Worm (Caenorhabditis elegans): ENCODE data around the gene ZK546.19.

DNA sequence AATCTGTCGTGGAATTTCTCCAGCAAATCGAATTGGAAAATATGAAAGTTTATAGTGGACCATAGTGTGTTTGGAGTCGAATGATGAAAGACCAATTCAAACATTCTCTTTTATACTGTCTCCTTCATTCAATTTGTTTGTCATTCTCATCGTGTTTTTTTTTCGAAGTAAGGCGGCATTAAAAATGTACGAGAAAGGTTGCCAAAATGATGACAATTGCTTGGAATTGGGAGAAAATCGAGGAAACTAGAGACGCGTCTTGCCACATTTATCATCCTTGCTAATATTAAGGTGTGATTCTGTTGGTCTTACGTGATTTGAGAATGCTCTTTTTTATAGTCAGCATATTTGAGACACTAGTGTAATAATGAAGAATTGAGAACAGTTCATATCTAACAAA lies 6.6 kb upstream of the ZK546.19 start, which contains the start of gene gst-30:
- TF ChIP-seq ztf-11 (tag; optimal IDR thresholded peaks at IDR 0.05) (no peak), unc-62 (GFP tag; optimal IDR thresholded peaks at IDR 0.05) (no peak), nhr-77 (tag; optimal IDR thresholded peaks at IDR 0.05) (no peak), ama-1 (optimal IDR thresholded peaks at IDR 0.05) (no peak), lin-13 (GFP tag; optimal IDR thresholded peaks at IDR 0.05) (no peak), ceh-82 (tag; optimal IDR thresholded peaks at IDR 0.05) (no peak), lsy-2 (tag; optimal IDR thresholded peaks at IDR 0.05) (no peak), mdl-1 (tag; optimal IDR thresholded peaks at IDR 0.05) (no peak), elt-1 (tag; optimal IDR thresholded peaks at IDR 0.05) (no peak), nhr-23 (tag; optimal IDR thresholded peaks at IDR 0.05) (no peak), zag-1 (tag; optimal IDR thresholded peaks at IDR 0.05) (no peak), unc-39 (tag; optimal IDR thresholded peaks at IDR 0.05) (no peak), nhr-25 (tag; optimal IDR thresholded peaks at IDR 0.05) (no peak), R02D3.7 (tag; optimal IDR thresholded peaks at IDR 0.05) (no peak)

All from whole organism, L2 larva.